Fruit fly (Drosophila melanogaster) whole organism, wandering third instar larva: Measurements from ENCODE around the gene Or13a.

Experiments
- CG32264 ChIP-seq: fragments of 200-800 bp; sonication (Bioruptor generic); optimal IDR thresholded peaks from 2 replicates; lab custom pipeline; 2016; ENCODE audit warnings: missing biosample characterization, missing genetic modification characterization
- CG9705 ChIP-seq: fragments of 200-800 bp; sonication (Bioruptor generic); optimal IDR thresholded peaks from 2 replicates; lab custom pipeline; 2018; ENCODE audit warnings: missing biosample characterization, mild to moderate bottlenecking, missing genetic modification characterization
- CrebA ChIP-seq: fragments of 200-800 bp; sonication (Bioruptor generic); optimal IDR thresholded peaks from 2 replicates; lab custom pipeline; 2016; ENCODE audit warnings: missing biosample characterization, mild to moderate bottlenecking, missing genetic modification characterization, borderline replicate concordance
- HLH106 ChIP-seq: fragments of 200-800 bp; optimal IDR thresholded peaks from 3 replicates; lab custom pipeline; 2019; ENCODE audit warnings: missing biosample characterization, mild to moderate bottlenecking, missing genetic modification characterization, moderate library complexity
- Hr78 ChIP-seq: fragments of >200 bp; optimal IDR thresholded peaks from 2 replicates; lab custom pipeline; 2017; ENCODE audit warnings: missing biosample characterization, missing genetic modification characterization
- Jra ChIP-seq: sonication (Bioruptor generic); optimal IDR thresholded peaks from 2 replicates; lab custom pipeline; 2016; ENCODE audit warnings: missing biosample characterization, missing genetic modification characterization
- Mio ChIP-seq: sonication (Bioruptor generic); optimal IDR thresholded peaks from 2 replicates; lab custom pipeline; 2016; ENCODE audit warnings: missing biosample characterization, missing genetic modification characterization
- Myc ChIP-seq: fragments of >200 bp; optimal IDR thresholded peaks from 2 replicates; lab custom pipeline; 2017
- N ChIP-seq: fragments of >200 bp; optimal IDR thresholded peaks from 2 replicates; lab custom pipeline; 2018; ENCODE audit warnings: missing biosample characterization, missing external identifiers, missing genetic modification characterization
- OdsH ChIP-seq: fragments of 200-800 bp; sonication (Bioruptor generic); optimal IDR thresholded peaks from 2 replicates; lab custom pipeline; 2016; ENCODE audit warnings: missing biosample characterization, mild to moderate bottlenecking, missing genetic modification characterization
- Rel ChIP-seq, 2 experiments: fragments of 200-800 bp; sonication (Bioruptor generic) in 1 of 2; optimal IDR thresholded peaks; 2 replicates in 1 of 2; 3 replicates in 1 of 2; lab custom pipeline; 2016 to 2019; ENCODE audit warnings: mild to moderate bottlenecking in 2 of 2, missing biosample characterization in 2 of 2, missing genetic modification characterization in 2 of 2, moderate library complexity in 1 of 2
- Vsx2 ChIP-seq: fragments of 200-300, 225-300 bp; sonication (Bioruptor generic); optimal IDR thresholded peaks from 2 replicates; lab custom pipeline; 2018; ENCODE audit warnings: missing biosample characterization, missing genetic modification characterization; ENCODE audit not compliant: partially characterized antibody
- br ChIP-seq: fragments of 200-800 bp; sonication (Bioruptor generic); optimal IDR thresholded peaks from 2 replicates; lab custom pipeline; 2016; ENCODE audit warnings: missing biosample characterization, missing genetic modification characterization
- brk ChIP-seq: fragments of 200-800 bp; sonication (Bioruptor generic); optimal IDR thresholded peaks from 2 replicates; lab custom pipeline; 2016; ENCODE audit warnings: missing biosample characterization, mild to moderate bottlenecking, missing genetic modification characterization
- dl ChIP-seq, 2 experiments: fragments of 175-275, 200-275 bp in 1 of 2; fragments of 200-275 bp in 1 of 2; sonication (Bioruptor generic); optimal IDR thresholded peaks; lab custom pipeline; 2018; ENCODE audit warnings: mild to moderate bottlenecking in 2 of 2, missing biosample characterization in 2 of 2, missing genetic modification characterization in 2 of 2, moderate library complexity in 2 of 2; ENCODE audit not compliant: partially characterized antibody in 2 of 2, insufficient read depth in 1 of 2
- dmrt93B ChIP-seq: fragments of 200-800 bp; sonication (Bioruptor generic); optimal IDR thresholded peaks from 2 replicates; lab custom pipeline; 2018; ENCODE audit warnings: missing biosample characterization, mild to moderate bottlenecking, missing genetic modification characterization
- foxo ChIP-seq, 2 experiments: fragments of 200-800 bp; sonication (Bioruptor generic); optimal IDR thresholded peaks; 2 replicates in 1 of 2; 3 replicates in 1 of 2; lab custom pipeline; 2016 to 2017; ENCODE audit warnings: missing biosample characterization in 2 of 2, missing genetic modification characterization in 2 of 2
- fru ChIP-seq: fragments of 200-800 bp; sonication (Bioruptor generic); optimal IDR thresholded peaks from 3 replicates; lab custom pipeline; 2016; ENCODE audit warnings: missing biosample characterization, mild to moderate bottlenecking, missing genetic modification characterization
- h ChIP-seq: fragments of 200-800 bp; sonication (Bioruptor generic); optimal IDR thresholded peaks from 3 replicates; lab custom pipeline; 2016; ENCODE audit warnings: missing biosample characterization, mild to moderate bottlenecking, missing genetic modification characterization
- jim ChIP-seq: fragments of 175-275, 200-325 bp; sonication (Bioruptor generic); optimal IDR thresholded peaks from 2 replicates; lab custom pipeline; 2016; ENCODE audit warnings: missing biosample characterization, mild to moderate bottlenecking, missing genetic modification characterization
- lola ChIP-seq: fragments of >200 bp; optimal IDR thresholded peaks from 2 replicates; lab custom pipeline; 2017; ENCODE audit warnings: missing biosample characterization, missing genetic modification characterization
- pan ChIP-seq: fragments of >200 bp; optimal IDR thresholded peaks from 2 replicates; lab custom pipeline; 2017
- psq ChIP-seq: fragments of 200-800 bp; sonication (Bioruptor generic); optimal IDR thresholded peaks from 3 replicates; lab custom pipeline; 2017; ENCODE audit warnings: missing biosample characterization, mild to moderate bottlenecking, missing genetic modification characterization, moderate library complexity
- rgr ChIP-seq: fragments of 200-800 bp; sonication (Bioruptor generic); optimal IDR thresholded peaks from 3 replicates; lab custom pipeline; 2016; ENCODE audit warnings: missing biosample characterization, mild to moderate bottlenecking, missing genetic modification characterization
- sage ChIP-seq: fragments of 200-800 bp; sonication (Bioruptor generic); optimal IDR thresholded peaks from 2 replicates; lab custom pipeline; 2016; ENCODE audit warnings: missing biosample characterization, mild to moderate bottlenecking, missing genetic modification characterization
- sv ChIP-seq: fragments of 200-800 bp; sonication (Bioruptor generic); optimal IDR thresholded peaks from 3 replicates; lab custom pipeline; 2016; ENCODE audit warnings: missing biosample characterization, missing genetic modification characterization
- usp ChIP-seq: fragments of >200 bp; optimal IDR thresholded peaks from 2 replicates; lab custom pipeline; 2017; ENCODE audit warnings: missing biosample characterization, missing genetic modification characterization
- woc ChIP-seq: sonication (Bioruptor generic); optimal IDR thresholded peaks from 2 replicates; lab custom pipeline; 2016; ENCODE audit warnings: missing biosample characterization, mild to moderate bottlenecking, missing genetic modification characterization

Or13a gene

dm6 chrX:15974125-15974524 lies at the start of gene Or13a:
Or13a (plus strand) TSS chrX:15974425.
- TF ChIP-seq lola (GFP tag; lab: Kevin White, UChicago) (no peak), fru (GFP tag; lab: Kevin White, UChicago) (no peak), Jra (GFP tag; lab: Kevin White, UChicago) (no peak), sage (GFP tag; lab: Kevin White, UChicago) (no peak), foxo (GFP tag; optimal IDR thresholded peaks at IDR 0.05; lab: Kevin White, UChicago) (no peak)

- TF ChIP-seq br (GFP tag; lab: Kevin White, UChicago) = no peak
- no peak for TF ChIP-seq brk
- TF ChIP-seq pan (lab: Kevin White, UChicago) = no peak
- no peak for TF ChIP-seq fru (GFP tag; lab: Kevin White, UChicago)
- no peak for TF ChIP-seq Mio (GFP tag; lab: Kevin White, UChicago)
- TF ChIP-seq OdsH = no peak
- no peak for TF ChIP-seq dl (GFP tag; optimal IDR thresholded peaks at IDR 0.05; lab: Kevin White, UChicago; ENCODE audit: insufficient read depth in 1 of 2, partially characterized antibody in 2 of 2)
- no peak for TF ChIP-seq psq (GFP tag; lab: Kevin White, UChicago)
- TF ChIP-seq dmrt93B (GFP tag; lab: Kevin White, UChicago) = no peak
- TF ChIP-seq Myc (lab: Kevin White, UChicago) = no peak
- no peak for TF ChIP-seq sv
- no peak for TF ChIP-seq foxo (GFP tag; optimal IDR thresholded peaks at IDR 0.05; lab: Kevin White, UChicago)
- no peak for TF ChIP-seq h (GFP tag; lab: Kevin White, UChicago)
- TF ChIP-seq CG32264 (GFP tag; lab: Kevin White, UChicago) = no peak
- TF ChIP-seq jim (GFP tag; lab: Kevin White, UChicago) = no peak
- TF ChIP-seq lola (GFP tag; lab: Kevin White, UChicago) = no peak
Observed at dm6 chrX:15924805-15925204, 49.4 kb upstream of the Or13a start, which contains the start of gene Lcch3. Lcch3 (plus strand) TSS chrX:15925105.

dm6 chrX:15933504-15934225 lies 40.6 kb upstream of the Or13a start, which contains the start of gene Ranbp16:
Ranbp16 (minus strand) TSS chrX:15933867.
- peak; percentile 90 for TF ChIP-seq N
- TF ChIP-seq rgr (GFP tag; lab: Kevin White, UChicago) = no peak
- no peak for TF ChIP-seq psq (GFP tag; lab: Kevin White, UChicago)
- TF ChIP-seq Hr78 (GFP tag; lab: Kevin White, UChicago) = peak; percentile 79
- TF ChIP-seq woc (GFP tag; lab: Kevin White, UChicago) = peak; percentile 36
- TF ChIP-seq CG9705 (GFP tag; lab: Kevin White, UChicago) = no peak
- no peak for TF ChIP-seq HLH106
- TF ChIP-seq Vsx2 = no peak

- TF ChIP-seq woc (GFP tag; lab: Kevin White, UChicago) = peak; percentile 6
- TF ChIP-seq brk = no peak
Observed at dm6 chrX:15934226-15934547, 40.0 kb upstream of the Or13a start.

- no peak for TF ChIP-seq Rel (GFP tag; optimal IDR thresholded peaks at IDR 0.05; lab: Kevin White, UChicago)
- TF ChIP-seq Rel (tag; optimal IDR thresholded peaks at IDR 0.05; lab: Kevin White, UChicago) = peak; percentile 86
- no peak for TF ChIP-seq usp (GFP tag; lab: Kevin White, UChicago)
- TF ChIP-seq N = peak; percentile 67
Observed at dm6 chrX:15940105-15940955, 33.9 kb upstream of the Or13a start, which contains the start of gene Stim. Stim (minus strand) TSS chrX:15940451.

dm6 chrX:15940956-15941246 lies 33.3 kb upstream of the Or13a start, which contains the start of gene CG8924:
CG8924 (plus strand) TSS chrX:15941077.
- TF ChIP-seq CrebA (GFP tag; lab: Kevin White, UChicago) = no peak
